Worm (Caenorhabditis elegans) whole organism, L4 larva: ENCODE results near the gene C39B10.1.
A peak's percentile ranks its signal among the peaks of the same experiment; 100 is the strongest.

Source experiments
- F26F4.8 ChIP-seq: fragments of 200-800 bp; sonication (Bioruptor generic); conservative IDR thresholded peaks from 2 replicates; pipeline ENCODE4 v1.3.6; 2022; ENCODE audit warnings: missing genetic modification characterization, missing compliant biosample characterization
- F37D6.2 ChIP-seq: sonication (generic microtip); optimal IDR thresholded peaks from 2 replicates; lab custom pipeline; 2016; ENCODE audit warnings: mild to moderate bottlenecking, missing genetic modification characterization, missing compliant biosample characterization
- F49E8.2 ChIP-seq: sonication (generic microtip); optimal IDR thresholded peaks from 2 replicates; lab custom pipeline; 2016; ENCODE audit warnings: missing compliant biosample characterization, mild to moderate bottlenecking, missing genetic modification characterization, borderline replicate concordance
- R02D3.7 ChIP-seq: fragments of 150-350 bp; sonication (generic microtip); optimal IDR thresholded peaks from 3 replicates; lab custom pipeline; 2014; ENCODE audit warnings: missing biosample characterization, missing genetic modification characterization
- Y105C5A.15 ChIP-seq: fragments of 200-800 bp; sonication (Bioruptor generic); IDR thresholded peaks from 2 replicates; pipeline ENCODE4 v1.3.6; 2022; ENCODE audit warnings: missing genetic modification characterization, missing compliant biosample characterization
- ZK546.5 ChIP-seq, 2 experiments: sonication (generic microtip); optimal IDR thresholded peaks; 2 replicates each; lab custom pipeline; 2017; ENCODE audit warnings: missing biosample characterization in 2 of 2, missing genetic modification characterization in 2 of 2
- ceh-32 ChIP-seq: sonication (generic microtip); optimal IDR thresholded peaks from 2 replicates; lab custom pipeline; 2016; ENCODE audit warnings: mild to moderate bottlenecking, missing genetic modification characterization, missing compliant biosample characterization; ENCODE audit not compliant: poor library complexity
- ceh-82 ChIP-seq: sonication (generic microtip); optimal IDR thresholded peaks from 2 replicates; lab custom pipeline; 2017; ENCODE audit warnings: missing biosample characterization, missing genetic modification characterization
- daf-16 ChIP-seq, 3 experiments: sonication (generic microtip); optimal IDR thresholded peaks; 2 replicates each; lab custom pipeline; 2016 to 2017; ENCODE audit warnings: missing genetic modification characterization in 3 of 3, missing genetic modification reagents in 3 of 3, mild to moderate bottlenecking in 2 of 3, missing compliant biosample characterization in 2 of 3, missing biosample characterization in 1 of 3, moderate library complexity in 1 of 3
- dmd-9 ChIP-seq: fragments of 200-800 bp; sonication (Bioruptor generic); IDR thresholded peaks from 2 replicates; pipeline ENCODE4 v1.3.6; 2022; ENCODE audit warnings: missing genetic modification reagents, missing genetic modification characterization, missing compliant biosample characterization
- dpl-1 ChIP-seq: fragments of 150-350 bp; optimal IDR thresholded peaks from 2 replicates; lab custom pipeline; 2014; ENCODE audit warnings: missing biosample characterization, missing genetic modification reagents, missing genetic modification characterization
- dve-1 ChIP-seq: sonication (generic microtip); optimal IDR thresholded peaks from 2 replicates; lab custom pipeline; 2017; ENCODE audit warnings: antibody characterized with exemption, mild to moderate bottlenecking, missing genetic modification characterization, missing compliant biosample characterization; ENCODE audit not compliant: insufficient read depth
- fkh-10 ChIP-seq: fragments of 150-350 bp; optimal IDR thresholded peaks from 2 replicates; lab custom pipeline; 2014; ENCODE audit warnings: missing biosample characterization, missing genetic modification reagents, missing genetic modification characterization
- hlh-30 ChIP-seq: sonication (generic microtip); optimal IDR thresholded peaks from 2 replicates; lab custom pipeline; 2017; ENCODE audit warnings: antibody characterized with exemption, mild to moderate bottlenecking, missing genetic modification characterization, missing compliant biosample characterization; ENCODE audit not compliant: insufficient read depth
- lim-7 ChIP-seq: fragments of 200-800 bp; sonication (Bioruptor generic); IDR thresholded peaks from 2 replicates; pipeline ENCODE4 v1.3.6; 2022; ENCODE audit warnings: missing genetic modification characterization, missing compliant biosample characterization
- lin-29 ChIP-seq: fragments of 200-800 bp; sonication (Bioruptor generic); IDR thresholded peaks from 2 replicates; pipeline ENCODE4 v1.3.6; 2022; ENCODE audit warnings: missing genetic modification reagents, missing genetic modification characterization, missing compliant biosample characterization
- lsy-2 ChIP-seq, 2 experiments: fragments of 150-350 bp in 1 of 2; sonication (generic microtip) in 1 of 2; optimal IDR thresholded peaks; 2 replicates each; lab custom pipeline; 2014 to 2017; ENCODE audit warnings: missing biosample characterization in 2 of 2, missing genetic modification characterization in 2 of 2
- madf-9 ChIP-seq: fragments of 200-800 bp; sonication (Bioruptor generic); conservative IDR thresholded peaks from 2 replicates; pipeline ENCODE4 v1.3.6; 2022; ENCODE audit warnings: missing genetic modification reagents, missing genetic modification characterization, missing compliant biosample characterization
- mdt-29 ChIP-seq: fragments of 200-800 bp; sonication (Bioruptor generic); IDR thresholded peaks from 2 replicates; pipeline ENCODE4 v1.3.6; 2022; ENCODE audit warnings: missing genetic modification reagents, missing genetic modification characterization, missing compliant biosample characterization
- mep-1 ChIP-seq: fragments of 150-350 bp; sonication (generic microtip); optimal IDR thresholded peaks from 3 replicates; lab custom pipeline; 2014; ENCODE audit warnings: missing biosample characterization, missing genetic modification characterization
- nhr-102 ChIP-seq: sonication (generic microtip); optimal IDR thresholded peaks from 2 replicates; lab custom pipeline; 2016; ENCODE audit warnings: mild to moderate bottlenecking, missing genetic modification characterization, moderate library complexity, missing compliant biosample characterization
- nhr-25 ChIP-seq: sonication (generic microtip); optimal IDR thresholded peaks from 2 replicates; lab custom pipeline; 2017; ENCODE audit warnings: missing genetic modification characterization, mild to moderate bottlenecking, missing compliant biosample characterization, antibody characterized with exemption, moderate library complexity, borderline replicate concordance; ENCODE audit not compliant: insufficient read depth
- nhr-28 ChIP-seq: fragments of 150-350 bp; optimal IDR thresholded peaks from 2 replicates; lab custom pipeline; 2014; ENCODE audit warnings: missing biosample characterization, missing genetic modification characterization
- pha-4 ChIP-seq, 2 experiments: fragments of 150-350 bp in 1 of 2; fragments of 200-800 bp in 1 of 2; sonication (Bioruptor generic) in 1 of 2; IDR thresholded peaks in 1 of 2; optimal IDR thresholded peaks in 1 of 2; 2 replicates each; pipeline versions ENCODE4 v1.3.6 to Lab custom; 2014 to 2022; ENCODE audit warnings: missing genetic modification characterization in 2 of 2, missing genetic modification reagents in 2 of 2, missing biosample characterization in 1 of 2, missing compliant biosample characterization in 1 of 2
- php-3 ChIP-seq: fragments of 200-800 bp; sonication (Bioruptor generic); IDR thresholded peaks from 2 replicates; pipeline ENCODE4 v1.3.6; 2022; ENCODE audit warnings: missing genetic modification reagents, missing genetic modification characterization, missing compliant biosample characterization
- pqm-1 ChIP-seq: sonication (generic microtip); optimal IDR thresholded peaks from 2 replicates; lab custom pipeline; 2017; ENCODE audit warnings: missing biosample characterization, missing genetic modification characterization
- saeg-2 ChIP-seq: fragments of 200-800 bp; sonication (Bioruptor generic); IDR thresholded peaks from 2 replicates; pipeline ENCODE4 v1.3.6; 2022; ENCODE audit warnings: missing genetic modification reagents, missing genetic modification characterization, missing compliant biosample characterization
- unc-130 ChIP-seq: sonication (generic microtip); optimal IDR thresholded peaks from 2 replicates; lab custom pipeline; 2016; ENCODE audit warnings: missing genetic modification reagents, missing genetic modification characterization, missing compliant biosample characterization
- unc-62 ChIP-seq, 3 experiments: fragments of 150-350 bp in 1 of 3; sonication (generic microtip); optimal IDR thresholded peaks in 2 of 3; peaks in 1 of 3; 1 replicate in 1 of 3; 2 replicates in 2 of 3; lab custom pipeline; 2014 to 2017; ENCODE audit warnings: missing biosample characterization in 3 of 3, missing genetic modification characterization in 3 of 3, missing genetic modification reagents in 3 of 3, missing genotype in 1 of 3
- zfp-2 ChIP-seq: sonication (generic microtip); optimal IDR thresholded peaks from 2 replicates; lab custom pipeline; 2016; ENCODE audit warnings: mild to moderate bottlenecking, missing genetic modification characterization, missing compliant biosample characterization
- zfp-3 ChIP-seq: fragments of 200-800 bp; sonication (Bioruptor generic); conservative IDR thresholded peaks from 2 replicates; pipeline ENCODE4 v1.3.6; 2022; ENCODE audit warnings: missing genetic modification reagents, missing genetic modification characterization, missing compliant biosample characterization

C39B10.1 gene

ce11 chrX:10476573-10476972 lies 13.1 kb upstream of the C39B10.1 start, which contains the start of gene C39B10.7:
Gene C39B10.7, plus strand, starts transcription at chrX:10476873.
- TF ChIP-seq mep-1 (tag; lab: Kevin White, UChicago) (no peak), unc-62 (GFP tag; optimal IDR thresholded peaks at IDR 0.05 in 1 of 2; lab: Kevin White, UChicago) (no peak), unc-62 (tag; optimal IDR thresholded peaks at IDR 0.05; lab: Kevin White, UChicago) (no peak), nhr-25 (no peak)
- TF ChIP-seq, all 104 proteins: peak for 0

ce11 chrX:10474998-10475577 lies 11.6 kb upstream of the C39B10.1 start, which contains the start of gene elt-4:
Gene elt-4, plus strand, starts transcription at chrX:10475527.
- TF ChIP-seq daf-16 (GFP tag; optimal IDR thresholded peaks at IDR 0.05; lab: Kevin White, UChicago) (peak in 1 of 2 experiments; percentile 3), daf-16 (tag; optimal IDR thresholded peaks at IDR 0.05; lab: Kevin White, UChicago) (peak; percentile 49), R02D3.7 (tag; lab: Kevin White, UChicago) (no peak), pqm-1 (tag; lab: Kevin White, UChicago) (peak; percentile 78), dve-1 (tag; lab: Kevin White, UChicago) (peak; percentile 55)
- TF ChIP-seq, all 104 proteins: peak for 3

- no peak for TF ChIP-seq php-3 (GFP tag; lab: Robert Waterston, UW)
- TF ChIP-seq zfp-3 (GFP tag; lab: Robert Waterston, UW), result no peak
- TF ChIP-seq nhr-102 (tag; lab: Kevin White, UChicago), result no peak
- peak in 1 of 2 experiments; percentile 10 for TF ChIP-seq unc-62 (GFP tag; optimal IDR thresholded peaks at IDR 0.05 in 1 of 2; lab: Kevin White, UChicago)
- no peak for TF ChIP-seq unc-62 (tag; optimal IDR thresholded peaks at IDR 0.05; lab: Kevin White, UChicago)
- no peak for TF ChIP-seq dmd-9 (GFP tag; lab: Robert Waterston, UW)
- no peak for TF ChIP-seq saeg-2 (GFP tag; lab: Robert Waterston, UW)
Measured at ce11 chrX:10462391-10462790, 1.1 kb downstream of the C39B10.1 start.

ce11 chrX:10453960-10454359 lies 9.5 kb downstream of the C39B10.1 start, which contains the start of gene lgc-41:
Gene lgc-41, plus strand, starts transcription at chrX:10454260.
- TF ChIP-seq zfp-2 (no peak), nhr-25 (no peak), madf-9 (GFP tag; lab: Robert Waterston, UW) (no peak), lim-7 (GFP tag; lab: Robert Waterston, UW) (no peak), hlh-30 (tag; lab: Kevin White, UChicago) (no peak), ceh-32 (no peak), unc-130 (GFP tag; lab: Kevin White, UChicago) (no peak), F26F4.8 (GFP tag; lab: Robert Waterston, UW) (no peak), ZK546.5 (tag; optimal IDR thresholded peaks at IDR 0.05; lab: Kevin White, UChicago) (no peak), pha-4 (GFP tag; IDR thresholded peaks at IDR 0.05; lab: Robert Waterston, UW) (no peak), pha-4 (tag; optimal IDR thresholded peaks at IDR 0.05; lab: Kevin White, UChicago) (no peak), dve-1 (tag; lab: Kevin White, UChicago) (no peak)

ce11 chrX:10446982-10447381 lies 16.5 kb downstream of the C39B10.1 start, which contains the start of gene C39B10.5:
Gene C39B10.5, plus strand, starts transcription at chrX:10447343.
- TF ChIP-seq lin-29 (GFP tag; lab: Robert Waterston, UW) (no peak), ceh-82 (tag; lab: Kevin White, UChicago) (no peak), fkh-10 (GFP tag; lab: Kevin White, UChicago) (no peak), lsy-2 (tag; optimal IDR thresholded peaks at IDR 0.05; lab: Kevin White, UChicago) (no peak), F49E8.2 (no peak), Y105C5A.15 (GFP tag; lab: Robert Waterston, UW) (no peak), pqm-1 (tag; lab: Kevin White, UChicago) (no peak), nhr-28 (tag; lab: Kevin White, UChicago) (no peak), dpl-1 (GFP tag; lab: Kevin White, UChicago) (no peak), F37D6.2 (tag; lab: Kevin White, UChicago) (no peak), mdt-29 (GFP tag; lab: Robert Waterston, UW) (no peak)
